Worm (Caenorhabditis elegans): ENCODE data around the gene cutl-16.

DNA sequence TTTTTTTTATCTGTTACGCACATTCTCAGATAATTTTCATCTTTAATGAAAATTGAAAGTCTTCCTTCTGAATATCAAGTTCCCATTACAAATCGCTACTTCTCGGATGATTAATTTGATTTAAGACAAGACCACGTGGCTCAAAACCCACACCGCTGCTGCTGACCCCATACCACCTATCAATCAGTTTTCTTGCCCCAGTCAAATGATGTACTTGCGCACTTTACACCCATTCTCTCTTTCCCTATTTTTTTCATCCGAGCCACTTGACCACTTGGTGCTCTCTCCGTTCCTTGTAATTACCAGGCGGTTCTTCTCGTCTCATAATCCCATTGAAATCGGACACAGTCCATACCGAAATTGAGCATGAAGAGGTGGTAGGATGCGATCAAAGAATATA is 47.2 kb upstream of the cutl-16 start:
- TF ChIP-seq T26A8.4 (GFP tag; IDR thresholded peaks at IDR 0.05) (no peak), snpc-4 (tag; optimal IDR thresholded peaks at IDR 0.05) (no peak), nhr-11 (tag; optimal IDR thresholded peaks at IDR 0.05) (no peak), nhr-25 (tag; optimal IDR thresholded peaks at IDR 0.05; ENCODE audit: borderline replicate concordance, insufficient read depth) (no peak), lin-1 (GFP tag; IDR thresholded peaks at IDR 0.05) (no peak), zag-1 (tag; optimal IDR thresholded peaks at IDR 0.05) (no peak), mes-2 (tag; optimal IDR thresholded peaks at IDR 0.05; ENCODE audit: poor library complexity, severe bottlenecking) (no peak), pha-4 (GFP tag; IDR thresholded peaks at IDR 0.05) (no peak), pha-4 (tag; optimal IDR thresholded peaks at IDR 0.05) (no peak), D1046.2 (GFP tag; IDR thresholded peaks at IDR 0.05) (no peak)

Measured in whole organism, L4 larva.